Fruit fly (Drosophila melanogaster): Measurements from ENCODE around the gene CG43072.

Gene CG43072

dm6 chr3L:21036257-21036957, 29.2 kb upstream of the CG43072 start:
- TF ChIP-seq noc (tag; optimal IDR thresholded peaks at IDR 0.05): peak; percentile 54

- peak; percentile 84 for TF ChIP-seq noc (tag; optimal IDR thresholded peaks at IDR 0.05)
These were observed 28.2 kb upstream of the CG43072 start for dm6 chr3L:21037404-21037803.

dm6 chr3L:21040831-21041230, 24.8 kb upstream of the CG43072 start:
- no peak for TF ChIP-seq noc (tag; optimal IDR thresholded peaks at IDR 0.05)

dm6 chr3L:21041952-21042933, 23.4 kb upstream of the CG43072 start:
- peak; percentile 7 for TF ChIP-seq noc (tag; optimal IDR thresholded peaks at IDR 0.05)

dm6 chr3L:21043435-21043834, 22.2 kb upstream of the CG43072 start:
- no peak for TF ChIP-seq noc (tag; optimal IDR thresholded peaks at IDR 0.05)

dm6 chr3L:21043894-21044682, 21.6 kb upstream of the CG43072 start:
- TF ChIP-seq noc (tag; optimal IDR thresholded peaks at IDR 0.05): no peak

- TF ChIP-seq noc (tag; optimal IDR thresholded peaks at IDR 0.05): no peak
These were observed 20.9 kb upstream of the CG43072 start for dm6 chr3L:21044721-21045120.

dm6 chr3L:21046107-21046708, 19.4 kb upstream of the CG43072 start:
- TF ChIP-seq noc (tag; optimal IDR thresholded peaks at IDR 0.05): no peak

dm6 chr3L:21047037-21047436, 18.6 kb upstream of the CG43072 start:
- no peak for TF ChIP-seq noc (tag; optimal IDR thresholded peaks at IDR 0.05)

- no peak for TF ChIP-seq noc (tag; optimal IDR thresholded peaks at IDR 0.05)
These were observed 17.7 kb upstream of the CG43072 start for dm6 chr3L:21047734-21048657.

dm6 chr3L:21049417-21049914, 16.2 kb upstream of the CG43072 start:
- no peak for TF ChIP-seq noc (tag; optimal IDR thresholded peaks at IDR 0.05)

- no peak for TF ChIP-seq noc (tag; optimal IDR thresholded peaks at IDR 0.05)
These were observed 15.4 kb upstream of the CG43072 start for dm6 chr3L:21050068-21050736.

dm6 chr3L:21052191-21052951, 13.3 kb upstream of the CG43072 start:
- TF ChIP-seq noc (tag; optimal IDR thresholded peaks at IDR 0.05): no peak
